Worm (Caenorhabditis elegans): ENCODE measurements around the gene lido-5.

Gene lido-5

DNA sequence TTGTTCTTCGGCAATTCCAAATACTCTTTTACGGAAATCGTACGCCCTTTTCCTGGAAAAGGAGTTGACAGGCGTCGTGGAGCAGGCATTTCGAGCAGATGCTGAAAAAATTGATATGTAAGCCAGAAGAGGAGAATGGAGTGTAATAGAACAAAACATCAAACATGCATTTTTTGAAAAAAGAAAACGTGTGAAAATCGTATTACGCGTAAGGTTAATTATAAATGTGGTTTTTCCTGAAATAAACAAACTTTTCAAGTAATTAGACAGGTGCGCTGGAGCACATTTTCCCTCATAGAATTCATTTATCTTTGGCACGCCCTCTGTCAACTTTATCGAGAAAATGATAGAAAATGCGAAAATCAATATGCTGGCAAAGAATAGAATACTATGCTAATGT lies 4.6 kb upstream of the lido-5 start, which contains the start of gene lido-6:
Gene lido-6, minus strand, starts transcription at position 101 of the 400 bp plus-strand sequence.
- no peak for TF ChIP-seq lim-6 (tag; optimal IDR thresholded peaks at IDR 0.05)
- no peak for TF ChIP-seq ceh-2 (tag; optimal IDR thresholded peaks at IDR 0.05)
- no peak for TF ChIP-seq odd-2 (tag; optimal IDR thresholded peaks at IDR 0.05)
- TF ChIP-seq ztf-16 (tag; optimal IDR thresholded peaks at IDR 0.05), result no peak
- no peak for TF ChIP-seq ahr-1 (tag; optimal IDR thresholded peaks at IDR 0.05)
- TF ChIP-seq pax-1 (tag; optimal IDR thresholded peaks at IDR 0.05), result no peak
- no peak for TF ChIP-seq ceh-9 (tag; optimal IDR thresholded peaks at IDR 0.05)
- TF ChIP-seq F13H6.1 (tag; optimal IDR thresholded peaks at IDR 0.05), result no peak
- TF ChIP-seq ceh-24 (tag; optimal IDR thresholded peaks at IDR 0.05), result no peak
- TF ChIP-seq unc-86 (tag; optimal IDR thresholded peaks at IDR 0.05), result no peak
- no peak for TF ChIP-seq ceh-18 (tag; optimal IDR thresholded peaks at IDR 0.05)
- no peak for TF ChIP-seq pha-4 (tag; optimal IDR thresholded peaks at IDR 0.05)

ce11 chrX:17107670-17108069 lies 2.8 kb downstream of the lido-5 start, which contains the start of gene lido-4:
TSS of gene lido-4 (minus strand) at chrX:17107770.
- TF ChIP-seq ceh-24 (tag; optimal IDR thresholded peaks at IDR 0.05) (no peak), lin-11 (tag; optimal IDR thresholded peaks at IDR 0.05) (no peak)

- TF ChIP-seq pax-1 (tag; optimal IDR thresholded peaks at IDR 0.05) (no peak), sox-2 (GFP tag; IDR thresholded peaks at IDR 0.05) (no peak), madf-2 (tag; optimal IDR thresholded peaks at IDR 0.05) (no peak), Y22D7AL.16 (tag; optimal IDR thresholded peaks at IDR 0.05) (no peak), ceh-9 (tag; optimal IDR thresholded peaks at IDR 0.05) (no peak), hlh-15 (tag; optimal IDR thresholded peaks at IDR 0.05) (no peak), lim-6 (tag; optimal IDR thresholded peaks at IDR 0.05) (no peak), rnt-1 (tag; optimal IDR thresholded peaks at IDR 0.05) (no peak), ama-1 (optimal IDR thresholded peaks at IDR 0.05) (no peak), unc-42 (tag; optimal IDR thresholded peaks at IDR 0.05) (no peak), ref-2 (tag; optimal IDR thresholded peaks at IDR 0.05) (no peak)
Observed at ce11 chrX:17100656-17101055, 9.8 kb downstream of the lido-5 start, which contains the start of gene lido-2. TSS of gene lido-2 (minus strand) at chrX:17100756.

- TF ChIP-seq odd-2 (tag; optimal IDR thresholded peaks at IDR 0.05), result no peak
- TF ChIP-seq pha-2 (tag; optimal IDR thresholded peaks at IDR 0.05), result no peak
- TF ChIP-seq pros-1 (tag; optimal IDR thresholded peaks at IDR 0.05), result no peak
- no peak for TF ChIP-seq ceh-2 (tag; optimal IDR thresholded peaks at IDR 0.05)
- TF ChIP-seq tbx-7 (tag; optimal IDR thresholded peaks at IDR 0.05), result no peak
- TF ChIP-seq mec-3 (tag; optimal IDR thresholded peaks at IDR 0.05; ENCODE audit: borderline replicate concordance), result no peak
- TF ChIP-seq hlh-6 (tag; optimal IDR thresholded peaks at IDR 0.05), result no peak
- TF ChIP-seq hlh-13 (GFP tag; optimal IDR thresholded peaks at IDR 0.05), result no peak
- no peak for TF ChIP-seq ceh-34 (tag; optimal IDR thresholded peaks at IDR 0.05)
- TF ChIP-seq gmeb-2 (tag; optimal IDR thresholded peaks at IDR 0.05), result no peak
- no peak for TF ChIP-seq pax-1 (tag; optimal IDR thresholded peaks at IDR 0.05)
- TF ChIP-seq dve-1 (tag; optimal IDR thresholded peaks at IDR 0.05), result no peak
- no peak for TF ChIP-seq tbx-2 (tag; optimal IDR thresholded peaks at IDR 0.05)
Observed at ce11 chrX:17096508-17097234, 13.8 kb downstream of the lido-5 start, which contains the start of gene lido-1. TSS of gene lido-1 (minus strand) at chrX:17096558.

DNA sequence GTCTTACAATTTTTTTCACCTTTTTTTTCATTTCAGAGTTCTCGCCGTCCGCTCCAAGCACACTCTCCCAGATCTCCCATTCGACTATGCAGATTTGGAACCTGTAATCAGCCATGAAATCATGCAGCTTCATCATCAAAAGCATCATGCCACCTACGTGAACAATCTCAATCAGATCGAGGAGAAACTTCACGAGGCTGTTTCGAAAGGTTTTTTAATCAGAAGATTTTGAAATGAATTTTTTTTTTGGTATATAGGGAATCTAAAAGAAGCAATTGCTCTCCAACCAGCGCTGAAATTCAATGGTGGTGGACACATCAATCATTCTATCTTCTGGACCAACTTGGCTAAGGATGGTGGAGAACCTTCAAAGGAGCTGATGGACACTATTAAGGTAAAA lies 17.3 kb downstream of the lido-5 start, which contains the start of gene C08A9.3:
Gene C08A9.3, minus strand, starts transcription at position 101 of the 400 bp plus-strand sequence.
- TF ChIP-seq elt-2 (tag; optimal IDR thresholded peaks at IDR 0.05), result no peak

DNA sequence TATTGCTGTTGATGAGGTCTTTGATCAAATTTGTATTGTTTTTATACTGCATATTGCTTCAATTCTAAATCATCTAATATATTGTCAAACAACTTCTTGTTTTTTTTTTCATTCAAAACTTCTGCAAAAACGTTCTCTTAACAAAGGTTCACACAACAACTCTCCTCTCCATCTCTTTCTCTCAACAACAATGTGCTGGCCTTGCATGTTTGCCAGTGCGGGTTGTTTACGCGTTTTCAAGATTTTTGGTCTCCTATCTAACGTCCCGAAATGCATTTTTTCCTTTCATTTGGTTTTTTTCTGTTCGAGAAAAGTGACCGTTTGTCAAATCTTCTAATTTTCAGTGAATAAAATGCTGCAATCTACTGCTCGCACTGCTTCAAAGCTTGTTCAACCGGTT lies 18.0 kb downstream of the lido-5 start, which contains the start of gene sod-3:
Gene sod-3, plus strand, starts transcription at position 338 of the 400 bp plus-strand sequence.
- TF ChIP-seq ceh-18 (tag; optimal IDR thresholded peaks at IDR 0.05) (no peak), ama-1 (optimal IDR thresholded peaks at IDR 0.05) (no peak), unc-55 (GFP tag; optimal IDR thresholded peaks at IDR 0.05) (no peak), syd-9 (tag; optimal IDR thresholded peaks at IDR 0.05) (no peak)

All from whole organism, late embryonic.